Worm (Caenorhabditis elegans) whole organism, dauer: ENCODE results near the gene pmpl-1.

Source experiments
- unc-62 ChIP-seq: sonication (generic microtip); optimal IDR thresholded peaks from 2 replicates; lab custom pipeline; 2017; ENCODE audit warnings: missing biosample characterization, missing genetic modification reagents, missing genetic modification characterization

Gene pmpl-1

ce11 chrX:3787431-3788076, at the start of gene pmpl-1:
Gene pmpl-1 (plus strand): TSS chrX:3788026.
- TF ChIP-seq unc-62 (GFP tag; lab: Kevin White, UChicago) = no peak

DNA sequence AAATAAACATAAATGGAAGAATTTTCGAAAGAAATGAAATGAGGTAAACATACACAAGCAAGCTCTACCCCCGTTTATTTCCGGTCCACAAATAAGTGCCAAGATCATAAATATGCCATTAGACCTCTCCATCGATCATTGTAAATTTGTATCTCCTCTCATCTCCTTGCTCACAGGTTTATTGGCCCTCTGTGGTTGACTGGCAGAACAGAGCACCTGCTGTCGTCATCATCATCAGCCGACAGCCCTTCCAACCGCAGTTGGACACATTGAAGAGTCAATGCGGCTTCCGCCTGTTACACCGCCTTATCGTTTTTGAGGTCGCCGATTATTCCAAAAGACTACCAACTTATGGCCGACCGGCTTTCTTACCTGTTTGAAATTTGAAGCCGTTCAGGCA, 49.2 kb upstream of the pmpl-1 start:
- no peak for TF ChIP-seq unc-62 (GFP tag; lab: Kevin White, UChicago)

ce11 chrX:3742223-3742622, 45.6 kb upstream of the pmpl-1 start, which contains the start of gene fkh-2:
Gene fkh-2 (minus strand): TSS chrX:3742323.
- TF ChIP-seq unc-62 (GFP tag; lab: Kevin White, UChicago) = no peak

ce11 chrX:3743190-3743589, 44.6 kb upstream of the pmpl-1 start:
- no peak for TF ChIP-seq unc-62 (GFP tag; lab: Kevin White, UChicago)

DNA sequence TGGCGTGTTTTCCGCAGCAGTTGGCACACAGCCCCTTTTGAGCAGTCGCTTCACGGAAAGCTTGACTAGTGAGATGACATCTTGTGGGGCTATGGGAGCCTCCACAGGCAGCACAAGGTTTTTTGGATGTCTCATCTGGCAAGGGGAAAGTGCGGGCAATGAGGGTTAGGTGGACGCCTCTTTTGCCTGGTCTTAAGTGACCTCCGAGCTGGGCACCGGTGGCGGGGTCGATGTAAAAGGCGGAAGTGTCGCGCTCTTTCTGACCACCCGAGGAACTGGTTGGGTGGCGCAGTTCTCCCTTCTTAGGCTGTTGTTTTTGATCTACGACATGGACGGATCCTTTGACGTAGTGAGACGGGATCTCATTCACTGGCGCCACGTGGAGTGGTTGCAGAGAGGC, 36.5 kb upstream of the pmpl-1 start:
- TF ChIP-seq unc-62 (GFP tag; lab: Kevin White, UChicago) = no peak

ce11 chrX:3752443-3752842, 35.4 kb upstream of the pmpl-1 start:
- TF ChIP-seq unc-62 (GFP tag; lab: Kevin White, UChicago) = no peak

ce11 chrX:3755753-3756152, 32.1 kb upstream of the pmpl-1 start:
- TF ChIP-seq unc-62 (GFP tag; lab: Kevin White, UChicago) = no peak

- no peak for TF ChIP-seq unc-62 (GFP tag; lab: Kevin White, UChicago)
Observed at ce11 chrX:3756238-3756637, 31.6 kb upstream of the pmpl-1 start.

ce11 chrX:3758399-3758798, 29.4 kb upstream of the pmpl-1 start, which contains the start of gene T14G12.12:
Gene T14G12.12 (minus strand): TSS chrX:3758499.
- no peak for TF ChIP-seq unc-62 (GFP tag; lab: Kevin White, UChicago)

ce11 chrX:3759345-3759744, 28.5 kb upstream of the pmpl-1 start, which contains the start of gene T14G12.6:
Gene T14G12.6 (minus strand): TSS chrX:3759445.
- no peak for TF ChIP-seq unc-62 (GFP tag; lab: Kevin White, UChicago)

DNA sequence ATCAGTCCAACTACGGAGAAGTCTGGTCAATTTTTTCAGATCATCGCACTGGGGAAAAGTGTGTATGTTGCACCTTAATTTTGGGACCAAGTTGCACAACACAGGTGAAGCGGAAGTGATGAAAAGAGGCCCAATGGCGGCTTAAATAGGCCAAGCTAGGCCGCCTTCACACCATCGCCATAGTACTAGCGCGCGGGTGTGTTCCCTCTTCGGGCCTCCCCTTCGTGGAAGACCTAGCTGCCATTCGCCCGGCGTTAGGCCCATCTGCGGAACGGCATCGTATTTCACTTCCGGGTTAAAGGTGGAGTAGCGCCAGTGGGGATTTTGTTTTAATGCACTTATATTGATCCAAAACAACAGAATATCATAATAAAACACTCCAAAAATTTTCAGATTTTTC, 28.0 kb upstream of the pmpl-1 start:
- TF ChIP-seq unc-62 (GFP tag; lab: Kevin White, UChicago) = no peak

DNA sequence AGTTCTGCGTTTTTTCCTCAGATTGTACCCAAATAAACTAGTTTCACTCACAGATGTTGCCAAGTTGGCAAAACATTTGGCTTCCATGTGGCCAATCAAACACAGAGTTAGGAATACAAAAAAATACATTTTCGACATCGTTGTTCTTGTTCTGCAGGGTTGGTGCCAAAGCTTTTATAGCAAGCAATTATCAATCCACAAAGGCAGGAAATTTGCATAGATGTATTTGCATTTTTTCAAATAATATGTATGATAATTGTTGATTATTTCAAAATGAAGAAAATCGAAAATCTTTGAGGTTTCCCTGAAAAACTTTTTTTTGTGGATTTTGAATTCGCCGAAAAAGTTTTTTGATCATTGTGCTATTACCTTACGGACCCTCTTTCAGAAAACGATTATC, 25.4 kb upstream of the pmpl-1 start, which contains the start of gene T14G12.11:
T14G12.11 (minus strand) TSS at position 138 of the 400 bp plus-strand sequence.
- no peak for TF ChIP-seq unc-62 (GFP tag; lab: Kevin White, UChicago)

- no peak for TF ChIP-seq unc-62 (GFP tag; lab: Kevin White, UChicago)
Observed at ce11 chrX:3764295-3764694, 23.5 kb upstream of the pmpl-1 start, which contains the start of gene F47B7.3. Gene F47B7.3 (minus strand): TSS chrX:3764395.

DNA sequence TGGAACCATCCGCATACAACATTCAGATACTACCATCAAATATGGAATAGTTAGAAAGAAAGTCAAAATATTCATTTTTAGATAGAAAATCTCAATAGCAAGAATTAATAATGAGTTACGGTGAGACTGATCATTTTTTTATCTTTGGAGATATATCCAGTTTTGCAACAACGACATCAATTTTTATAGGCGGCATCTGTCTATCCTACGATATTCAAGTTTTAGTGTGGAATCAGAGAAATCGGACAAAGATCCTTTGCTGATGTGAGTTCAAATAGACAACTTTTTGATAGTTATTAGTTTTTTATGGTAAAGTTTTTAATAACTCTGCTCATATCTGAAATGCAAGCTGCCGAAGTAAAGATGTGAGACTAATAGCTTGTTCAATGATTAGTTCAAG, 21.3 kb upstream of the pmpl-1 start, which contains the start of gene F47B7.4:
F47B7.4 (minus strand) TSS at position 101 of the 400 bp plus-strand sequence.
- no peak for TF ChIP-seq unc-62 (GFP tag; lab: Kevin White, UChicago)

DNA sequence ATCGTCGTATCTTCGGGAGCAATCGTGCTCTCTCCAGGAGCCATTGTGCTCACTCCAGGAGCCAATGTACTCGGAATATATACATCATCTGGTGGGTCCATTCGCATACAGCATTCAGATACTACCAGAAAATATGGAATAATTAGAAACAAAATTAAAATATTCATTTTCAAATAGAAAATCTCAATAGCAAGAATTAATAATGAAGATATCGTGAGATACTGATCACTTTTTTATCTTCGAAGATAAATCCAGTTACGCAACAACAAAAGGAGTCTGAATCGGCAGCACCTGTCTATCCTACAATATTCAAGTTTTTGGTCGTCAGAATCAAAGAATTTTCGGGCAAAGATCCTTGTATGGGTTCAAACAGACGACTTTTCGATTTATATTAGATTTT, 19.1 kb upstream of the pmpl-1 start, which contains the start of gene F47B7.5:
F47B7.5 (minus strand) TSS at position 101 of the 400 bp plus-strand sequence.
- TF ChIP-seq unc-62 (GFP tag; lab: Kevin White, UChicago) = no peak

ce11 chrX:3772405-3772804, 15.4 kb upstream of the pmpl-1 start, which contains the start of gene F47B7.2:
Gene F47B7.2 (plus strand): TSS chrX:3772762.
- no peak for TF ChIP-seq unc-62 (GFP tag; lab: Kevin White, UChicago)

DNA sequence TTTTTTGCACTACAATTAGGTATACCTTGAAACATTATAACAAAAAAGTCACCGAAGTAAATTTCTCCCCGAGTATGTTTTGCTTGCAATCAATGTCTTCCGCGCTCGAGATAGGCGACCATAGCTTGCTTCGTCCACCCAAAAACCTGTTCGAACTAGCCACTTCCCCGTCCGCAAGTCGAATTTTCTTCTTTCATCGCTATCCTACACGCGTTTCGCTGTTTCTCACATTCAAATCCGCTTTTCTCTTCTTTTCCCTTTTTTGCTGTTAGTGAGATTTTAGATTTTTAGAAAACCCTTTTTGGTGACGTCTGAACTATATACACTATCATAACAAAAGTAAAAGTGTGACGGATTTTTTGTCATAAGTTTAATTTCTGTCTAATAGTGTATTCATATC, 14.6 kb upstream of the pmpl-1 start:
- no peak for TF ChIP-seq unc-62 (GFP tag; lab: Kevin White, UChicago)
